Worm (Caenorhabditis elegans) whole organism, late embryonic: ENCODE data around the gene AH9.4.

Source experiments
- ceh-24 ChIP-seq: sonication (generic microtip); optimal IDR thresholded peaks from 2 replicates; lab custom pipeline; 2016; ENCODE audit warnings: mild to moderate bottlenecking, missing genetic modification characterization, missing compliant biosample characterization
- elt-2 ChIP-seq: sonication (generic microtip); optimal IDR thresholded peaks from 2 replicates; lab custom pipeline; 2016; ENCODE audit warnings: missing genetic modification reagents, missing genetic modification characterization, missing compliant biosample characterization
- hlh-8 ChIP-seq: sonication (generic microtip); optimal IDR thresholded peaks from 2 replicates; lab custom pipeline; 2016; ENCODE audit warnings: missing genotype, missing genetic modification characterization, missing compliant biosample characterization
- lin-11 ChIP-seq: fragments of 200-800 bp; sonication (Bioruptor generic); optimal IDR thresholded peaks from 2 replicates; lab custom pipeline; 2018; ENCODE audit warnings: mild to moderate bottlenecking, missing genetic modification characterization, missing compliant biosample characterization
- nhr-11 ChIP-seq: fragments of 150-350 bp; optimal IDR thresholded peaks from 2 replicates; lab custom pipeline; 2014; ENCODE audit warnings: missing biosample characterization, missing genetic modification characterization
- pha-4 ChIP-seq: fragments of 150-350 bp; optimal IDR thresholded peaks from 2 replicates; lab custom pipeline; 2018; ENCODE audit warnings: missing biosample characterization, missing genetic modification reagents, missing genetic modification characterization
- sox-2 ChIP-seq: fragments of 200-800 bp; sonication (Bioruptor generic); IDR thresholded peaks from 2 replicates; pipeline ENCODE4 v1.3.6; 2022; ENCODE audit warnings: missing genetic modification reagents, missing genetic modification characterization, missing compliant biosample characterization

DNA sequence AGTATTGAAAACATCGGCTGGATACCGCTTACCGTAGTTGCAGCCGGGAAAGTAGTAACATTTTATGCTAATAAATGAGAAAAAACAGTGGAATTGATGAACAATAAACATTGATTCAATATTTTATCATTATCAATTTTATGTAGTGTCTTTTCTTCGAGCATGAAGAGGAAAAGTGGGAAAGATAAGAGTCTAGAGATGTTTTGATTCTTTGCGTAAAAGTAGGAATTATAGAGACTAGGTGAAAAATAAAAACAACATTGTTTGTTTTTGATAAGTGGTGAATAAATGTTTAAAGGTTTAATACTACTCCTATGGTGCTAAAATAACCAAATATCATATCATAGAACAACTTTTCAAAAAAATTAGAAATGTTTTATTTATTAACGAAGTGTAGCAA is 11.7 kb downstream of the AH9.4 start:
- no peak for TF ChIP-seq pha-4 (tag; lab: Kevin White, UChicago)
- TF ChIP-seq nhr-11 (tag; lab: Kevin White, UChicago) = no peak
- no peak for TF ChIP-seq lin-11
- no peak for TF ChIP-seq elt-2 (tag; lab: Kevin White, UChicago)
- no peak for TF ChIP-seq ceh-24
- TF ChIP-seq sox-2 (GFP tag; lab: Robert Waterston, UW) = no peak
- TF ChIP-seq hlh-8 (tag; lab: Kevin White, UChicago) = no peak
